Worm (Caenorhabditis elegans) whole organism, late embryonic: Measurements from ENCODE around the gene fbxb-77.

Experiments used
- F13H6.1 ChIP-seq: sonication (generic microtip); optimal IDR thresholded peaks from 2 replicates; lab custom pipeline; 2016; ENCODE audit warnings: missing genetic modification characterization, missing compliant biosample characterization
- K02D7.2 ChIP-seq: sonication (generic microtip); optimal IDR thresholded peaks from 2 replicates; lab custom pipeline; 2017; ENCODE audit warnings: mild to moderate bottlenecking, missing genetic modification characterization, missing compliant biosample characterization
- T23F11.4 ChIP-seq: fragments of 200-800 bp; sonication (Bioruptor generic); optimal IDR thresholded peaks from 2 replicates; lab custom pipeline; 2018; ENCODE audit warnings: mild to moderate bottlenecking, missing genetic modification characterization, missing compliant biosample characterization
- Y22D7AL.16 ChIP-seq: sonication (generic microtip); optimal IDR thresholded peaks from 2 replicates; lab custom pipeline; 2016; ENCODE audit warnings: missing genetic modification characterization, missing compliant biosample characterization
- ahr-1 ChIP-seq: sonication (generic microtip); optimal IDR thresholded peaks from 2 replicates; lab custom pipeline; 2016; ENCODE audit warnings: missing genetic modification characterization, missing compliant biosample characterization
- ama-1 ChIP-seq: fragments of 150-350 bp; optimal IDR thresholded peaks from 2 replicates; lab custom pipeline; 2014
- ceh-14 ChIP-seq: sonication (generic microtip); optimal IDR thresholded peaks from 2 replicates; lab custom pipeline; 2016; ENCODE audit warnings: missing genotype, missing genetic modification characterization, missing compliant biosample characterization
- ceh-18 ChIP-seq: sonication (generic microtip); optimal IDR thresholded peaks from 2 replicates; lab custom pipeline; 2016; ENCODE audit warnings: missing genetic modification characterization, missing compliant biosample characterization
- ceh-2 ChIP-seq: sonication (generic microtip); optimal IDR thresholded peaks from 2 replicates; lab custom pipeline; 2016; ENCODE audit warnings: missing genotype, missing genetic modification characterization, missing compliant biosample characterization
- ceh-24 ChIP-seq: sonication (generic microtip); optimal IDR thresholded peaks from 2 replicates; lab custom pipeline; 2016; ENCODE audit warnings: mild to moderate bottlenecking, missing genetic modification characterization, missing compliant biosample characterization
- ceh-30 ChIP-seq: fragments of 150-350 bp; optimal IDR thresholded peaks from 2 replicates; lab custom pipeline; 2014; ENCODE audit warnings: missing biosample characterization, missing genetic modification characterization
- ceh-34 ChIP-seq: sonication (generic microtip); optimal IDR thresholded peaks from 2 replicates; lab custom pipeline; 2016; ENCODE audit warnings: mild to moderate bottlenecking, missing genetic modification characterization, missing compliant biosample characterization
- ceh-45 ChIP-seq: fragments of 200-800 bp; sonication (Bioruptor generic); IDR thresholded peaks from 2 replicates; pipeline ENCODE4 v1.3.6; 2022; ENCODE audit warnings: missing genetic modification reagents, missing genetic modification characterization, missing compliant biosample characterization
- ceh-48 ChIP-seq: sonication (generic microtip); optimal IDR thresholded peaks from 2 replicates; lab custom pipeline; 2016; ENCODE audit warnings: missing genetic modification characterization, inconsistent platforms, missing compliant biosample characterization
- ceh-6 ChIP-seq: fragments of 200-800 bp; sonication (Bioruptor generic); optimal IDR thresholded peaks from 2 replicates; lab custom pipeline; 2018; ENCODE audit warnings: mild to moderate bottlenecking, missing genetic modification characterization, missing compliant biosample characterization
- che-1 ChIP-seq: sonication (generic microtip); optimal IDR thresholded peaks from 2 replicates; lab custom pipeline; 2016; ENCODE audit warnings: mild to moderate bottlenecking, missing genetic modification characterization, missing compliant biosample characterization
- dmd-4 ChIP-seq: sonication (generic microtip); optimal IDR thresholded peaks from 2 replicates; lab custom pipeline; 2016; ENCODE audit warnings: borderline replicate concordance, missing genetic modification characterization, missing compliant biosample characterization
- dve-1 ChIP-seq: sonication (generic microtip); optimal IDR thresholded peaks from 2 replicates; lab custom pipeline; 2017; ENCODE audit warnings: antibody characterized with exemption, mild to moderate bottlenecking, missing genetic modification characterization, missing compliant biosample characterization
- elt-2 ChIP-seq: sonication (generic microtip); optimal IDR thresholded peaks from 2 replicates; lab custom pipeline; 2016; ENCODE audit warnings: missing genetic modification reagents, missing genetic modification characterization, missing compliant biosample characterization
- elt-4 ChIP-seq: sonication (generic microtip); optimal IDR thresholded peaks from 2 replicates; lab custom pipeline; 2016; ENCODE audit warnings: missing genetic modification characterization, missing compliant biosample characterization
- fax-1 ChIP-seq: sonication (generic microtip); optimal IDR thresholded peaks from 2 replicates; lab custom pipeline; 2016; ENCODE audit warnings: missing genotype, missing genetic modification characterization, missing compliant biosample characterization
- fkh-10 ChIP-seq: fragments of 150-350 bp; optimal IDR thresholded peaks from 2 replicates; lab custom pipeline; 2014; ENCODE audit warnings: missing biosample characterization, missing genetic modification reagents, missing genetic modification characterization
- fkh-6 ChIP-seq: sonication (generic microtip); optimal IDR thresholded peaks from 2 replicates; lab custom pipeline; 2016; ENCODE audit warnings: missing genetic modification characterization, missing compliant biosample characterization
- hlh-13 ChIP-seq: fragments of 200-800 bp; sonication (Bioruptor generic); optimal IDR thresholded peaks from 2 replicates; lab custom pipeline; 2018; ENCODE audit warnings: mild to moderate bottlenecking, missing genetic modification characterization, missing compliant biosample characterization
- hlh-8 ChIP-seq: sonication (generic microtip); optimal IDR thresholded peaks from 2 replicates; lab custom pipeline; 2016; ENCODE audit warnings: missing genotype, missing genetic modification characterization, missing compliant biosample characterization
- lin-11 ChIP-seq: fragments of 200-800 bp; sonication (Bioruptor generic); optimal IDR thresholded peaks from 2 replicates; lab custom pipeline; 2018; ENCODE audit warnings: mild to moderate bottlenecking, missing genetic modification characterization, missing compliant biosample characterization
- madf-2 ChIP-seq: sonication (generic microtip); optimal IDR thresholded peaks from 2 replicates; lab custom pipeline; 2017; ENCODE audit warnings: missing genetic modification characterization, missing compliant biosample characterization
- mec-3 ChIP-seq: sonication (generic microtip); optimal IDR thresholded peaks from 2 replicates; lab custom pipeline; 2016; ENCODE audit warnings: borderline replicate concordance, missing genetic modification characterization, missing compliant biosample characterization
- nfya-1 ChIP-seq: sonication (generic microtip); optimal IDR thresholded peaks from 2 replicates; lab custom pipeline; 2017; ENCODE audit warnings: missing genetic modification characterization, mild to moderate bottlenecking, missing compliant biosample characterization, antibody characterized with exemption, moderate library complexity
- nhr-11 ChIP-seq: fragments of 150-350 bp; optimal IDR thresholded peaks from 2 replicates; lab custom pipeline; 2014; ENCODE audit warnings: missing biosample characterization, missing genetic modification characterization
- nhr-232 ChIP-seq: sonication (generic microtip); optimal IDR thresholded peaks from 2 replicates; lab custom pipeline; 2016; ENCODE audit warnings: missing genetic modification characterization, missing compliant biosample characterization
- npax-4 ChIP-seq: sonication (generic microtip); optimal IDR thresholded peaks from 2 replicates; lab custom pipeline; 2016; ENCODE audit warnings: missing genetic modification characterization, missing compliant biosample characterization
- pat-9 ChIP-seq: fragments of 200-800 bp; sonication (Bioruptor generic); optimal IDR thresholded peaks from 2 replicates; lab custom pipeline; 2018; ENCODE audit warnings: mild to moderate bottlenecking, missing genetic modification characterization, moderate library complexity, missing compliant biosample characterization
- pax-1 ChIP-seq: fragments of 150-350 bp; optimal IDR thresholded peaks from 2 replicates; lab custom pipeline; 2014; ENCODE audit warnings: missing biosample characterization, missing genetic modification characterization
- pha-2 ChIP-seq: sonication (generic microtip); optimal IDR thresholded peaks from 2 replicates; lab custom pipeline; 2017; ENCODE audit warnings: mild to moderate bottlenecking, missing genetic modification characterization, missing compliant biosample characterization
- pha-4 ChIP-seq: fragments of 150-350 bp; optimal IDR thresholded peaks from 2 replicates; lab custom pipeline; 2018; ENCODE audit warnings: missing biosample characterization, missing genetic modification reagents, missing genetic modification characterization
- sox-2 ChIP-seq: fragments of 200-800 bp; sonication (Bioruptor generic); IDR thresholded peaks from 2 replicates; pipeline ENCODE4 v1.3.6; 2022; ENCODE audit warnings: missing genetic modification reagents, missing genetic modification characterization, missing compliant biosample characterization
- syd-9 ChIP-seq: sonication (generic microtip); optimal IDR thresholded peaks from 2 replicates; lab custom pipeline; 2016; ENCODE audit warnings: mild to moderate bottlenecking, missing genetic modification characterization, moderate library complexity, missing compliant biosample characterization
- tbx-7 ChIP-seq: sonication (generic microtip); optimal IDR thresholded peaks from 2 replicates; lab custom pipeline; 2016; ENCODE audit warnings: missing genotype, missing genetic modification characterization, missing compliant biosample characterization
- ttx-3 ChIP-seq: sonication (generic microtip); optimal IDR thresholded peaks from 2 replicates; lab custom pipeline; 2016; ENCODE audit warnings: missing genetic modification reagents, missing genetic modification characterization, missing compliant biosample characterization
- unc-3 ChIP-seq, 2 experiments: fragments of 200-800 bp in 1 of 2; sonication (Bioruptor generic) in 1 of 2; sonication (generic microtip) in 1 of 2; conservative IDR thresholded peaks in 1 of 2; optimal IDR thresholded peaks in 1 of 2; 2 replicates each; pipeline versions ENCODE4 v1.3.6 to Lab custom; 2016 to 2022; ENCODE audit warnings: missing compliant biosample characterization in 2 of 2, missing genetic modification characterization in 2 of 2, missing genetic modification reagents in 1 of 2
- unc-42 ChIP-seq: sonication (generic microtip); optimal IDR thresholded peaks from 2 replicates; lab custom pipeline; 2016; ENCODE audit warnings: missing genotype, missing genetic modification characterization, missing compliant biosample characterization
- unc-86 ChIP-seq: sonication (generic microtip); optimal IDR thresholded peaks from 2 replicates; lab custom pipeline; 2016; ENCODE audit warnings: missing genetic modification characterization, missing compliant biosample characterization
- zip-5 ChIP-seq: sonication (generic microtip); optimal IDR thresholded peaks from 2 replicates; lab custom pipeline; 2016; ENCODE audit warnings: missing genetic modification characterization, missing compliant biosample characterization
- ztf-16 ChIP-seq: sonication (generic microtip); optimal IDR thresholded peaks from 2 replicates; lab custom pipeline; 2017; ENCODE audit warnings: missing genetic modification characterization, missing compliant biosample characterization

Gene fbxb-77

DNA sequence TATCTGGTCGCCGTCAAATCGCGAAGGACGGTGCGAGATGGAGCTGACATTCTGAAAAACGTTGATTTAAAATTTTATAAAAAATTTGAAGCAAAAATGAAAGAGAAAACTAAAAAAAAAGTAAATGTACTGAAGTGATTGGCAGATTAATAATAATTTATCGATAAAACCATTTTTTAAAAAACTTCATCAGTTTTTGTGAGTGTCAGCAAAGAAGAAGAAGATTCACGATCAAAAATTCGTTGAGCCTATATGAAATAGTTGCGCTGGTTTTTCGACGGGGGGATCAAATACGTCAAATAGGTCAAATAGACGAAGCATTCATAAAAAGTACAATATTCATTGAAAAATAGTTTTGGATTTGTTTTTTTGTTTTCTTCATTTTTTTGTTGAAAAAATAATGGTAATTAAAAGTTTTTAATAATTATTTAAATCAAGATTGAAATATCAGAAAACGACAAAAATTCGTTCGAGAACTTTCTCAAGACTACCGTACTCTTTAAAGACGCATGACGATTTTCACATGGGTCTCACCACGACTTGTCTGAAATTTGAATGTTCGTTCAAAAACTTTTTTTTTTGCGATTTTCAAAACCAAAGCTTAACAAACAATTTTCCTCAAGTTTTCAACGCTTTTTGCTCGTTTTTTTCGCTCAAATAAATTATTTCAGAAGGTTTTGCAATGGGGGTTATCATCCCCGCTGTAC is 4.6 kb upstream of the fbxb-77 start, which contains the start of the genes memi-1 and cyp-31A3:
TSS of gene memi-1 (minus strand) at position 51 of the 707 bp plus-strand sequence.
TSS of gene cyp-31A3 (plus strand) at position 672 of the 707 bp plus-strand sequence.
- no peak for TF ChIP-seq ceh-14 (tag; lab: Kevin White, UChicago)
- no peak for TF ChIP-seq F13H6.1
- TF ChIP-seq dmd-4: no peak
- TF ChIP-seq unc-86 (tag; lab: Kevin White, UChicago): no peak
- TF ChIP-seq fkh-6 (tag; lab: Kevin White, UChicago): no peak
- no peak for TF ChIP-seq ztf-16 (tag; lab: Kevin White, UChicago)
- TF ChIP-seq K02D7.2: no peak
- TF ChIP-seq elt-2: no peak

DNA sequence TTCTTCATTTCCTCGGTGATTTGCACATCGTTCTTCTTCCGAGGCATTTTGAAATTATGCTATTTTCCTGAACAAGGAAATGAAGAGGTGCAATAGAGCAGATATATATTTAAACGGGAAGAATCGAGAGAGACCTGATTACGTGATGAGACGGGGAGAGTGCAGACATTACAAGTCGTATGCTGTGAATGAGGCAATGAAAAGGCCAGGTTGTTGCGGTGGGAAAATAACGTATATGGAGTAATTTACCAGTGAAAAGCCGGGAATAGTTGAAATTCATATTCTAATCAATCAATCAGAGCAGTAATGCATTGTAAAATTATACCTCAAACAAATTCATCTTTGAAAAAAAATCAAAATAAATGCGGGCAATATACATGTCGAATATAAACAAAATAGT is 2.7 kb upstream of the fbxb-77 start, which contains the start of gene Y17G9B.8:
TSS of gene Y17G9B.8 (minus strand) at position 182 of the 400 bp plus-strand sequence.
- TF ChIP-seq dve-1 (tag; lab: Kevin White, UChicago): no peak
- no peak for TF ChIP-seq madf-2 (tag; lab: Kevin White, UChicago)
- TF ChIP-seq fkh-6 (tag; lab: Kevin White, UChicago): no peak
- no peak for TF ChIP-seq K02D7.2
- TF ChIP-seq hlh-13 (GFP tag; lab: Kevin White, UChicago): no peak
- TF ChIP-seq unc-42: no peak
- no peak for TF ChIP-seq T23F11.4 (GFP tag; lab: Kevin White, UChicago)
- TF ChIP-seq fax-1 (tag; lab: Kevin White, UChicago): no peak
- TF ChIP-seq ceh-48 (tag; lab: Kevin White, UChicago): no peak
- no peak for TF ChIP-seq ceh-30 (tag; lab: Kevin White, UChicago)

DNA sequence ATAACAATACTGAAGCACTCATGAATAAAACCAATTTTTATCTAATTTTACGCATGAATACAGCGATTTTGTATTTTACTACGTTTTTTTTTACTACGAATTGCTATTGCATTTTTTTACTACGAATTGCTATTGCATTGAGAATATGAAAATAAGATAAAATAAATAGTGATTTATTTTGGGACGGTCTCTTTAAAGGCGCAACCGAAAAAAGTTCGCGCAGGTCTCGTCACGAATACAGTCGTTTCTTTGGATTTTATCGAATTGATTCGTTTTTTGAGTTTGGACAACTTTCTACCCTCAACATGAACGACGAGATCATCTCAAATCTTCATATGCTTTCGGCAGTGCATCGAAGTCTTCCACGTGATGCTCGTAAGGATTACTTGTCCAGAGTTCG is 4.1 kb downstream of the fbxb-77 start, which contains the start of gene Y17G9B.4:
TSS of gene Y17G9B.4 (plus strand) at position 306 of the 400 bp plus-strand sequence.
- TF ChIP-seq sox-2 (GFP tag; lab: Robert Waterston, UW) (no peak), ceh-2 (no peak), ceh-45 (no peak), syd-9 (tag; lab: Kevin White, UChicago) (no peak), Y22D7AL.16 (tag; lab: Kevin White, UChicago) (no peak), elt-2 (no peak), ttx-3 (tag; lab: Kevin White, UChicago) (no peak), mec-3 (tag; lab: Kevin White, UChicago) (no peak), nfya-1 (tag; lab: Kevin White, UChicago) (no peak), hlh-8 (tag; lab: Kevin White, UChicago) (no peak), npax-4 (no peak), fkh-10 (GFP tag; lab: Kevin White, UChicago) (no peak), fax-1 (tag; lab: Kevin White, UChicago) (no peak), dmd-4 (no peak), ceh-18 (tag; lab: Kevin White, UChicago) (no peak), lin-11 (no peak), unc-42 (no peak), ahr-1 (no peak), F13H6.1 (no peak)

DNA sequence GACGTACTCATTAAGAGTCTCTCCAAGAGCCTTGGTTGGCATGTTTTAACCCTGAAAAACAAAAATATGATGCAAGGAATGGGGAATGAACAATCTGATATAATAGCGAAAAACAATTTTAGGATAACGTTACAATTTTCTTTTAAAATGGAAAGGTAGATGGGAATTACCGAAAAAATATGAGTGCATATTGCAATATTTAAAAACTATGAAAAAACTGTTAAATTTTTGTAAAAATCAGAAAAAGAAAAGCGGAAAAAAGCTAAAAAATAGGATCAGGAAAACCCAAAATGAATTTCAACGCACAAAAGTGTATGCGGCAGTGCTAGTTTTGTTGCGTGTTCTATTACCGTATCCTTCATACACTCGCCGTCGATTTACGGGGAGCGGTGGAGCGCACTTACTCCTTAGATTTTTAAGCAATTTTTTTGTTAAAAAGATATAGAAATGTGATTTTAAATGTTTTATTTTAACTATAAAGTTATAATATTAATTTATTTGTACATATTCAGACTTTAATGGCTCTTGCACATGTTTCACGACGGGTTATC is 6.2 kb downstream of the fbxb-77 start, which contains the start of the genes rpl-20 and Y17G9B.5:
TSS of gene rpl-20 (minus strand) at position 51 of the 551 bp plus-strand sequence.
TSS of gene Y17G9B.5 (plus strand) at position 513 of the 551 bp plus-strand sequence.
- TF ChIP-seq zip-5 (tag; lab: Kevin White, UChicago): peak; percentile 48
- TF ChIP-seq pha-4 (tag; lab: Kevin White, UChicago): no peak
- TF ChIP-seq che-1 (tag; lab: Kevin White, UChicago): peak; percentile 49
- TF ChIP-seq ceh-24 (tag; lab: Kevin White, UChicago): peak; percentile 47
- peak; percentile 60 for TF ChIP-seq ceh-6 (GFP tag; lab: Kevin White, UChicago)
- peak; percentile 62 for TF ChIP-seq hlh-13 (GFP tag; lab: Kevin White, UChicago)
- peak; percentile 45; the same call in 1 of the 2 replicates for TF ChIP-seq ceh-45
- no peak for TF ChIP-seq dmd-4
- no peak for TF ChIP-seq ama-1
- peak; percentile 85 for TF ChIP-seq pax-1 (tag; lab: Kevin White, UChicago)
- peak; percentile 79 for TF ChIP-seq pha-2 (tag; lab: Kevin White, UChicago)
- TF ChIP-seq tbx-7: peak; percentile 61
- peak; percentile 55 for TF ChIP-seq nhr-11 (tag; lab: Kevin White, UChicago)
- TF ChIP-seq unc-3 (GFP tag; conservative IDR thresholded peaks at IDR 0.05; lab: Robert Waterston, UW): peak; percentile 80
- peak; percentile 83 for TF ChIP-seq unc-3 (tag; optimal IDR thresholded peaks at IDR 0.05; lab: Kevin White, UChicago)
- TF ChIP-seq pat-9 (tag; lab: Kevin White, UChicago): peak; percentile 82
- TF ChIP-seq ceh-14 (tag; lab: Kevin White, UChicago): peak; percentile 93
- peak; percentile 98 for TF ChIP-seq ceh-34 (tag; lab: Kevin White, UChicago)
- no peak for TF ChIP-seq nhr-232 (tag; lab: Kevin White, UChicago)
- TF ChIP-seq ztf-16 (tag; lab: Kevin White, UChicago): peak; percentile 96
- TF ChIP-seq ceh-30 (tag; lab: Kevin White, UChicago): peak; percentile 99
- no peak for TF ChIP-seq elt-4
